Worm (Caenorhabditis elegans): ENCODE data around the gene C15B12.8.

DNA sequence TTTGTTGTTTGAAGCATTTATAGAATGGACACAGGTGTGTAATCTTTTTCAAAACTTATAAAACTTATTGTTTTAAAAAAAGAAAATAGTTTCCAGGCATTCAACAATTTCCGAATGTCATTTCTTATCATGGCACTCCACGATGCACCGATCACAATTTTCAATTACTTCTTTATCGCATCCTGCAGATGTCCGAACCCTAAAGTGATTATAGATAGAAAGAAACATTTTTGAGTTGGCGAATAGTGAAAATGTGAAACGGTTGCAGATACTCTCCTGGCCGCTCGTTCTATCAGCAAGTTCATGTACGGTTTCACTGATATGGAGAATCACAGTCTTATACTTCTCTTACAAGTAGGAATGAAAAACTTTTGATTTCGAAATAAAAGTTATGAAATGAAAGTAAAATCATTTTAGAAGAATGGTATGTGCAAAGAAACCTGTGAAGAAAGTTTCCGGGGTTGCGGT, 11.0 kb upstream of the C15B12.8 start, which contains the start of gene C15B12.2:
- TF ChIP-seq ztf-25 (GFP tag; IDR thresholded peaks at IDR 0.05), result no peak
- TF ChIP-seq snpc-4 (GFP tag; optimal IDR thresholded peaks at IDR 0.05), result no peak
- TF ChIP-seq snpc-4 (tag; optimal IDR thresholded peaks at IDR 0.05), result no peak
- no peak for TF ChIP-seq pha-4 (tag; optimal IDR thresholded peaks at IDR 0.05)
- TF ChIP-seq F55B11.4 (tag; optimal IDR thresholded peaks at IDR 0.05; ENCODE audit: borderline replicate concordance, insufficient read depth), result no peak
- TF ChIP-seq nfya-1 (tag; optimal IDR thresholded peaks at IDR 0.05; ENCODE audit: borderline replicate concordance, insufficient read depth), result no peak
- no peak for TF ChIP-seq ama-1 (optimal IDR thresholded peaks at IDR 0.05)
- TF ChIP-seq ama-1 (GFP tag; optimal IDR thresholded peaks at IDR 0.05), result no peak

Measured in whole organism, young adult.